Worm (Caenorhabditis elegans) whole organism, young adult: Measurements from ENCODE around the gene F21D12.2.

Experiments used
- B0019.2 ChIP-seq: fragments of 200-800 bp; sonication (Bioruptor generic); conservative IDR thresholded peaks from 2 replicates; pipeline ENCODE4 v1.3.6; 2022; ENCODE audit warnings: missing genetic modification reagents, missing genetic modification characterization, missing compliant biosample characterization
- B0261.1 ChIP-seq: sonication (generic microtip); optimal IDR thresholded peaks from 2 replicates; lab custom pipeline; 2016; ENCODE audit warnings: mild to moderate bottlenecking, missing genetic modification characterization, moderate library complexity, missing compliant biosample characterization
- C17E4.6 ChIP-seq: fragments of 200-800 bp; sonication (Bioruptor generic); IDR thresholded peaks from 2 replicates; pipeline ENCODE4 v1.3.6; 2022; ENCODE audit warnings: missing genetic modification reagents, missing genetic modification characterization, missing compliant biosample characterization
- F10E7.11 ChIP-seq: sonication (generic microtip); optimal IDR thresholded peaks from 2 replicates; lab custom pipeline; 2017; ENCODE audit warnings: mild to moderate bottlenecking, missing genetic modification characterization, moderate library complexity, missing compliant biosample characterization
- F22D6.2 ChIP-seq: sonication (generic microtip); optimal IDR thresholded peaks from 2 replicates; lab custom pipeline; 2016; ENCODE audit warnings: mild to moderate bottlenecking, missing genetic modification characterization, missing compliant biosample characterization
- F23B12.7 ChIP-seq: sonication (generic microtip); optimal IDR thresholded peaks from 2 replicates; lab custom pipeline; 2017; ENCODE audit warnings: missing genetic modification characterization, mild to moderate bottlenecking, missing compliant biosample characterization, antibody characterized with exemption, moderate library complexity; ENCODE audit not compliant: insufficient read depth
- F55B11.4 ChIP-seq: sonication (generic microtip); optimal IDR thresholded peaks from 2 replicates; lab custom pipeline; 2016; ENCODE audit warnings: missing compliant biosample characterization, missing genetic modification characterization, borderline replicate concordance; ENCODE audit not compliant: insufficient read depth
- F57C9.4 ChIP-seq: sonication (generic microtip); optimal IDR thresholded peaks from 2 replicates; lab custom pipeline; 2017; ENCODE audit warnings: mild to moderate bottlenecking, missing genetic modification characterization, missing compliant biosample characterization
- T26A5.8 ChIP-seq: sonication (generic microtip); optimal IDR thresholded peaks from 2 replicates; lab custom pipeline; 2016; ENCODE audit warnings: missing genetic modification characterization, missing compliant biosample characterization
- Y53G8AR.9 ChIP-seq: fragments of 200-800 bp; sonication (Bioruptor generic); conservative IDR thresholded peaks from 2 replicates; pipeline ENCODE4 v1.3.6; 2022; ENCODE audit warnings: missing genetic modification reagents, missing genetic modification characterization, missing compliant biosample characterization
- Y67H2A.10 ChIP-seq: fragments of 200-800 bp; sonication (Bioruptor generic); conservative IDR thresholded peaks from 2 replicates; pipeline ENCODE4 v1.3.6; 2022; ENCODE audit warnings: missing genetic modification reagents, missing genetic modification characterization, missing compliant biosample characterization
- Y79H2A.3 ChIP-seq: fragments of 200-800 bp; sonication (Bioruptor generic); conservative IDR thresholded peaks from 2 replicates; pipeline ENCODE4 v1.3.6; 2022; ENCODE audit warnings: missing genetic modification reagents, missing genetic modification characterization, missing compliant biosample characterization
- athp-1 ChIP-seq: sonication (generic microtip); optimal IDR thresholded peaks from 2 replicates; lab custom pipeline; 2017; ENCODE audit warnings: mild to moderate bottlenecking, missing genetic modification characterization, missing compliant biosample characterization
- attf-5 ChIP-seq: fragments of 200-800 bp; sonication (Bioruptor generic); optimal IDR thresholded peaks from 2 replicates; lab custom pipeline; 2018; ENCODE audit warnings: mild to moderate bottlenecking, missing genetic modification characterization, missing compliant biosample characterization
- bed-2 ChIP-seq: fragments of 200-800 bp; sonication (Bioruptor generic); IDR thresholded peaks from 2 replicates; pipeline ENCODE4 v1.3.6; 2022; ENCODE audit warnings: missing genetic modification reagents, missing genetic modification characterization, missing compliant biosample characterization
- ccch-3 ChIP-seq: fragments of 200-800 bp; sonication (Bioruptor generic); optimal IDR thresholded peaks from 2 replicates; lab custom pipeline; 2018; ENCODE audit warnings: mild to moderate bottlenecking, missing genetic modification characterization, missing compliant biosample characterization
- cebp-1 ChIP-seq, 2 experiments: fragments of 200-800 bp in 1 of 2; sonication (Bioruptor generic) in 1 of 2; sonication (generic microtip) in 1 of 2; IDR thresholded peaks in 1 of 2; optimal IDR thresholded peaks in 1 of 2; 2 replicates each; pipeline versions ENCODE4 v1.3.6 to Lab custom; 2017 to 2022; ENCODE audit warnings: missing compliant biosample characterization in 2 of 2, missing genetic modification characterization in 2 of 2, mild to moderate bottlenecking in 1 of 2, missing genetic modification reagents in 1 of 2, moderate library complexity in 1 of 2
- cebp-2 ChIP-seq: fragments of 200-800 bp; sonication (Bioruptor generic); IDR thresholded peaks from 2 replicates; pipeline ENCODE4 v1.3.6; 2022; ENCODE audit warnings: missing genetic modification characterization, missing compliant biosample characterization
- ceh-100 ChIP-seq: fragments of 200-800 bp; sonication (Bioruptor generic); IDR thresholded peaks from 2 replicates; pipeline ENCODE4 v1.3.6; 2022; ENCODE audit warnings: missing genetic modification reagents, missing genetic modification characterization, missing compliant biosample characterization
- ceh-27 ChIP-seq: fragments of 200-800 bp; sonication (Bioruptor generic); optimal IDR thresholded peaks from 2 replicates; lab custom pipeline; 2018; ENCODE audit warnings: mild to moderate bottlenecking, missing genetic modification characterization, moderate library complexity, missing compliant biosample characterization
- ceh-58 ChIP-seq: fragments of 200-800 bp; sonication (Bioruptor generic); IDR thresholded peaks from 2 replicates; pipeline ENCODE4 v1.3.6; 2022; ENCODE audit warnings: missing genetic modification characterization, missing compliant biosample characterization
- chd-7 ChIP-seq: sonication (generic microtip); optimal IDR thresholded peaks from 2 replicates; lab custom pipeline; 2016; ENCODE audit warnings: mild to moderate bottlenecking, missing genetic modification characterization, moderate library complexity, missing compliant biosample characterization
- dpl-1 ChIP-seq: fragments of 150-350 bp; optimal IDR thresholded peaks from 2 replicates; lab custom pipeline; 2014; ENCODE audit warnings: missing biosample characterization, missing genetic modification reagents, missing genetic modification characterization
- efl-1 ChIP-seq: fragments of 150-350 bp; optimal IDR thresholded peaks from 2 replicates; lab custom pipeline; 2014; ENCODE audit warnings: missing biosample characterization, missing genetic modification reagents, missing genetic modification characterization
- egl-18 ChIP-seq: fragments of 200-800 bp; sonication (Bioruptor generic); IDR thresholded peaks from 2 replicates; pipeline ENCODE4 v1.3.6; 2022; ENCODE audit warnings: missing genetic modification reagents, missing genetic modification characterization, missing compliant biosample characterization
- fkh-3 ChIP-seq: sonication (generic microtip); optimal IDR thresholded peaks from 2 replicates; lab custom pipeline; 2016; ENCODE audit warnings: mild to moderate bottlenecking, missing genetic modification characterization, missing compliant biosample characterization
- him-1 ChIP-seq: sonication (generic microtip); optimal IDR thresholded peaks from 2 replicates; lab custom pipeline; 2016; ENCODE audit warnings: missing genotype, missing genetic modification reagents, missing genetic modification characterization, missing compliant biosample characterization
- hlh-12 ChIP-seq: sonication (generic microtip); optimal IDR thresholded peaks from 2 replicates; lab custom pipeline; 2016; ENCODE audit warnings: missing genetic modification characterization, missing compliant biosample characterization
- hlh-26 ChIP-seq: fragments of 200-800 bp; sonication (Bioruptor generic); conservative IDR thresholded peaks from 2 replicates; pipeline ENCODE4 v1.3.6; 2022; ENCODE audit warnings: missing genetic modification reagents, missing genetic modification characterization, missing compliant biosample characterization
- hmg-1.2 ChIP-seq: fragments of 200-800 bp; sonication (Bioruptor generic); IDR thresholded peaks from 2 replicates; pipeline ENCODE4 v1.3.6; 2022; ENCODE audit warnings: missing genetic modification reagents, missing genetic modification characterization, missing compliant biosample characterization
- hrde-1 ChIP-seq: sonication (generic microtip); optimal IDR thresholded peaks from 2 replicates; lab custom pipeline; 2016; ENCODE audit warnings: missing genetic modification characterization, mild to moderate bottlenecking, missing compliant biosample characterization, moderate library complexity, missing genotype, missing genetic modification reagents, borderline replicate concordance
- let-526 ChIP-seq: fragments of 200-800 bp; sonication (Bioruptor generic); IDR thresholded peaks from 2 replicates; pipeline ENCODE4 v1.3.6; 2022; ENCODE audit warnings: missing genetic modification reagents, missing genetic modification characterization, missing compliant biosample characterization
- lin-40 ChIP-seq: sonication (generic microtip); optimal IDR thresholded peaks from 2 replicates; lab custom pipeline; 2016; ENCODE audit warnings: missing genetic modification characterization, mild to moderate bottlenecking, missing compliant biosample characterization, missing genotype, missing genetic modification reagents
- lir-1 ChIP-seq: fragments of 200-800 bp; sonication (Bioruptor generic); conservative IDR thresholded peaks from 2 replicates; pipeline ENCODE4 v1.3.6; 2022; ENCODE audit warnings: missing genetic modification reagents, missing genetic modification characterization, missing compliant biosample characterization
- madf-10 ChIP-seq: sonication (generic microtip); optimal IDR thresholded peaks from 2 replicates; lab custom pipeline; 2016; ENCODE audit warnings: mild to moderate bottlenecking, missing genetic modification characterization, missing compliant biosample characterization
- madf-8 ChIP-seq: fragments of 200-800 bp; sonication (Bioruptor generic); conservative IDR thresholded peaks from 2 replicates; pipeline ENCODE4 v1.3.6; 2022; ENCODE audit warnings: missing genetic modification reagents, missing genetic modification characterization, missing compliant biosample characterization
- nhr-120 ChIP-seq: fragments of 200-800 bp; sonication (Bioruptor generic); IDR thresholded peaks from 2 replicates; pipeline ENCODE4 v1.3.6; 2022; ENCODE audit warnings: missing genetic modification characterization, missing compliant biosample characterization
- nhr-80 ChIP-seq: sonication (generic microtip); optimal IDR thresholded peaks from 2 replicates; lab custom pipeline; 2016; ENCODE audit warnings: missing genetic modification characterization, missing compliant biosample characterization
- rcor-1 ChIP-seq: fragments of 200-800 bp; sonication (Bioruptor generic); IDR thresholded peaks from 2 replicates; pipeline ENCODE4 v1.3.6; 2022; ENCODE audit warnings: missing genetic modification reagents, missing genetic modification characterization, missing compliant biosample characterization
- snpc-4 ChIP-seq, 5 experiments: fragments of 150-350 bp in 1 of 5; sonication (generic microtip) in 4 of 5; optimal IDR thresholded peaks; 2 replicates each; lab custom pipeline; 2014 to 2018; ENCODE audit warnings: missing genetic modification characterization in 5 of 5, missing biosample characterization in 3 of 5, antibody characterized with exemption in 2 of 5, mild to moderate bottlenecking in 2 of 5, missing compliant biosample characterization in 2 of 5, missing genotype in 2 of 5, moderate library complexity in 2 of 5, missing genetic modification reagents in 1 of 5
- sptf-2 ChIP-seq: fragments of 200-800 bp; sonication (Bioruptor generic); optimal IDR thresholded peaks from 2 replicates; lab custom pipeline; 2018; ENCODE audit warnings: mild to moderate bottlenecking, missing genetic modification characterization, missing compliant biosample characterization
- zfh-2 ChIP-seq: fragments of 200-800 bp; sonication (Bioruptor generic); conservative IDR thresholded peaks from 2 replicates; pipeline ENCODE4 v1.3.6; 2022; ENCODE audit warnings: missing genetic modification reagents, missing genetic modification characterization, missing compliant biosample characterization
- ztf-25 ChIP-seq: fragments of 200-800 bp; sonication (Bioruptor generic); IDR thresholded peaks from 2 replicates; pipeline ENCODE4 v1.3.6; 2022; ENCODE audit warnings: missing genetic modification reagents, missing genetic modification characterization, missing compliant biosample characterization
- ztf-26 ChIP-seq: sonication (generic microtip); optimal IDR thresholded peaks from 2 replicates; lab custom pipeline; 2017; ENCODE audit warnings: missing genetic modification characterization, missing compliant biosample characterization

Gene F21D12.2

ce11 chrII:7326997-7327396 is 9.4 kb downstream of the F21D12.2 start (continued):
- TF ChIP-seq F22D6.2 (tag; lab: Kevin White, UChicago) (no peak), C17E4.6 (GFP tag; lab: Robert Waterston, UW) (no peak), cebp-2 (GFP tag; lab: Robert Waterston, UW) (no peak), him-1 (tag; lab: Kevin White, UChicago) (no peak), hmg-1.2 (GFP tag; lab: Robert Waterston, UW) (0 out of 2 replicates have a peak, but pooled peaks have one; percentile 12), B0019.2 (GFP tag; lab: Robert Waterston, UW) (no peak), T26A5.8 (tag; lab: Kevin White, UChicago) (no peak), ztf-25 (GFP tag; lab: Robert Waterston, UW) (no peak), attf-5 (GFP tag; lab: Kevin White, UChicago) (no peak), hlh-12 (tag; lab: Kevin White, UChicago) (no peak), madf-10 (tag; lab: Kevin White, UChicago) (no peak), B0261.1 (tag; lab: Kevin White, UChicago) (no peak), athp-1 (tag; lab: Kevin White, UChicago) (no peak), bed-2 (0 out of 2 replicates have a peak, but pooled peaks have one; percentile 20), F10E7.11 (tag; lab: Kevin White, UChicago) (no peak), lin-40 (tag; lab: Kevin White, UChicago) (peak; percentile 48), dpl-1 (GFP tag; lab: Kevin White, UChicago) (no peak), fkh-3 (no peak), ceh-27 (GFP tag; lab: Kevin White, UChicago) (peak; percentile 1), chd-7 (tag; lab: Kevin White, UChicago) (no peak), nhr-80 (tag; lab: Kevin White, UChicago) (no peak), F57C9.4 (no peak), madf-8 (GFP tag; lab: Robert Waterston, UW) (no peak), efl-1 (GFP tag; lab: Kevin White, UChicago) (no peak), Y53G8AR.9 (GFP tag; lab: Robert Waterston, UW) (no peak), F55B11.4 (tag; lab: Kevin White, UChicago) (no peak), Y67H2A.10 (GFP tag; lab: Robert Waterston, UW) (no peak), ceh-100 (no peak), let-526 (no peak), Y79H2A.3 (GFP tag; lab: Robert Waterston, UW) (no peak)

- TF ChIP-seq attf-5 (GFP tag; lab: Kevin White, UChicago): no peak
- TF ChIP-seq ccch-3: no peak
- no peak for TF ChIP-seq snpc-4 (GFP tag; optimal IDR thresholded peaks at IDR 0.05; lab: Kevin White, UChicago)
- TF ChIP-seq snpc-4 (tag; optimal IDR thresholded peaks at IDR 0.05; lab: Kevin White, UChicago): no peak
- TF ChIP-seq lir-1: no peak
- no peak for TF ChIP-seq ztf-25 (GFP tag; lab: Robert Waterston, UW)
- TF ChIP-seq zfh-2 (GFP tag; lab: Robert Waterston, UW): no peak
- TF ChIP-seq egl-18 (GFP tag; lab: Robert Waterston, UW): no peak
- TF ChIP-seq cebp-1 (GFP tag; IDR thresholded peaks at IDR 0.05; lab: Robert Waterston, UW): no peak
- TF ChIP-seq cebp-1 (tag; optimal IDR thresholded peaks at IDR 0.05; lab: Kevin White, UChicago): no peak
- no peak for TF ChIP-seq C17E4.6 (GFP tag; lab: Robert Waterston, UW)
- no peak for TF ChIP-seq sptf-2
- TF ChIP-seq B0261.1 (tag; lab: Kevin White, UChicago): no peak
- no peak for TF ChIP-seq ztf-26 (tag; lab: Kevin White, UChicago)
- no peak for TF ChIP-seq ceh-58 (GFP tag; lab: Robert Waterston, UW)
- no peak for TF ChIP-seq F23B12.7 (tag; lab: Kevin White, UChicago)
- TF ChIP-seq rcor-1: no peak
- TF ChIP-seq hrde-1 (tag; lab: Kevin White, UChicago): no peak
- TF ChIP-seq hlh-26: no peak
- TF ChIP-seq nhr-120 (GFP tag; lab: Robert Waterston, UW): no peak
Measured at ce11 chrII:7331224-7331623, 13.7 kb downstream of the F21D12.2 start, which contains the start of gene npax-1. npax-1 (minus strand) TSS chrII:7331324.
